Worm (Caenorhabditis elegans): Measurements from ENCODE around the gene srbc-20.

DNA sequence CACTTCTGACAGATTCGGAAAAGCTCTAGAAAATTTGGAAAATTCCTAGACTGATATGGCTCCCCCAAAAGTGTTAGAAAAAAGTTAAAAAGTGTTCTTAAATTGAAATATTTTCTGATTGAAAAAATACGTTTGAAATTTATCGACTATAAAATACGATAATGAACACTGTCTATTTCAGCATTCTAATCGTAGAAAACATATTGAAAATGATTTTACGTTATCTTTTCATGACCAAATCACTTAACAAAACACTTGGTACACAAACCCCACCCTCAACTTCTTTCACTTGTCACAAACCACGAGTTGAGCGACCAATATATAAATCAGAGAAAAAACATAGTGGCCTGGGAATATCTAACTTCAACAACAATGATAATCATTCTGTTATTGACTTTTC is 32.3 kb downstream of the srbc-20 start, which contains the start of gene cyp-33C1:
- TF ChIP-seq fos-1 (tag; optimal IDR thresholded peaks at IDR 0.05) (no peak), nhr-25 (tag; optimal IDR thresholded peaks at IDR 0.05) (no peak), egl-27 (tag; optimal IDR thresholded peaks at IDR 0.05) (no peak)
